Fruit fly (Drosophila melanogaster): ENCODE results near the gene Obp22a.

Gene Obp22a

dm6 chr2L:2032076-2032475 lies 40.1 kb upstream of the Obp22a start:
- TF ChIP-seq CG10348 (GFP tag; IDR thresholded peaks at IDR 0.05) = no peak
- no peak for TF ChIP-seq gl (tag; optimal IDR thresholded peaks at IDR 0.05)
- no peak for TF ChIP-seq CG15710 (tag; optimal IDR thresholded peaks at IDR 0.05)

dm6 chr2L:2031522-2031921 lies 39.6 kb upstream of the Obp22a start:
- TF ChIP-seq CG4496 (GFP tag; IDR thresholded peaks at IDR 0.05) = no peak
- TF ChIP-seq CG8159 (tag; optimal IDR thresholded peaks at IDR 0.05) = no peak
- TF ChIP-seq Ets98B (GFP tag; IDR thresholded peaks at IDR 0.05) = no peak
- no peak for TF ChIP-seq CG13204 (GFP tag; optimal IDR thresholded peaks at IDR 0.05)
- TF ChIP-seq Snoo (tag; optimal IDR thresholded peaks at IDR 0.05) = no peak
- TF ChIP-seq CG9948 (tag; optimal IDR thresholded peaks at IDR 0.05) = no peak
- no peak for TF ChIP-seq CG12605 (GFP tag; IDR thresholded peaks at IDR 0.05)
- TF ChIP-seq CG15710 (tag; optimal IDR thresholded peaks at IDR 0.05) = no peak
- TF ChIP-seq fd96Ca (GFP tag; IDR thresholded peaks at IDR 0.05) = no peak
- no peak for TF ChIP-seq CG17806 (tag; optimal IDR thresholded peaks at IDR 0.05)
- TF ChIP-seq CG10348 (GFP tag; IDR thresholded peaks at IDR 0.05) = no peak
- no peak for TF ChIP-seq D1 (tag; optimal IDR thresholded peaks at IDR 0.05)
- TF ChIP-seq gl (tag; optimal IDR thresholded peaks at IDR 0.05) = no peak

dm6 chr2L:2022823-2023222 lies 30.9 kb upstream of the Obp22a start:
- TF ChIP-seq rn (GFP tag; IDR thresholded peaks at IDR 0.05) (no peak), CG9948 (tag; optimal IDR thresholded peaks at IDR 0.05) (no peak), CG10348 (GFP tag; IDR thresholded peaks at IDR 0.05) (no peak), Pif1B (GFP tag; optimal IDR thresholded peaks at IDR 0.05) (no peak), CG8159 (tag; optimal IDR thresholded peaks at IDR 0.05) (no peak), D1 (tag; optimal IDR thresholded peaks at IDR 0.05) (no peak), CG17806 (tag; optimal IDR thresholded peaks at IDR 0.05) (no peak), CG13204 (GFP tag; optimal IDR thresholded peaks at IDR 0.05) (no peak), CG34367 (tag; optimal IDR thresholded peaks at IDR 0.05) (no peak), Pif1A (GFP tag; optimal IDR thresholded peaks at IDR 0.05) (no peak), CG32121 (GFP tag; IDR thresholded peaks at IDR 0.05) (no peak), EcR (GFP tag; optimal IDR thresholded peaks at IDR 0.05) (no peak)

dm6 chr2L:2015204-2015603 lies 23.2 kb upstream of the Obp22a start:
- no peak for TF ChIP-seq CG17806 (tag; optimal IDR thresholded peaks at IDR 0.05)
- no peak for TF ChIP-seq CG15710 (tag; optimal IDR thresholded peaks at IDR 0.05)
- TF ChIP-seq CG14655 (GFP tag; optimal IDR thresholded peaks at IDR 0.05) = no peak
- TF ChIP-seq CG9948 (tag; optimal IDR thresholded peaks at IDR 0.05) = no peak
- TF ChIP-seq CG13204 (GFP tag; optimal IDR thresholded peaks at IDR 0.05) = no peak
- TF ChIP-seq EcR (GFP tag; optimal IDR thresholded peaks at IDR 0.05) = no peak
- no peak for TF ChIP-seq CG8159 (tag; optimal IDR thresholded peaks at IDR 0.05)
- TF ChIP-seq CG12605 (GFP tag; IDR thresholded peaks at IDR 0.05) = no peak
- no peak for TF ChIP-seq fd96Ca (GFP tag; IDR thresholded peaks at IDR 0.05)
- no peak for TF ChIP-seq Pif1B (GFP tag; optimal IDR thresholded peaks at IDR 0.05)
- TF ChIP-seq gl (tag; optimal IDR thresholded peaks at IDR 0.05) = no peak
- TF ChIP-seq Snoo (tag; optimal IDR thresholded peaks at IDR 0.05) = no peak
- no peak for TF ChIP-seq CG32121 (GFP tag; IDR thresholded peaks at IDR 0.05)
- no peak for TF ChIP-seq CG8301 (tag; optimal IDR thresholded peaks at IDR 0.05)
- no peak for TF ChIP-seq CG4496 (GFP tag; IDR thresholded peaks at IDR 0.05)
- TF ChIP-seq CG34367 (tag; optimal IDR thresholded peaks at IDR 0.05) = no peak

- TF ChIP-seq CG15710 (tag; optimal IDR thresholded peaks at IDR 0.05) (peak; percentile 10), CG8159 (tag; optimal IDR thresholded peaks at IDR 0.05) (peak; percentile 13), CG4496 (GFP tag; IDR thresholded peaks at IDR 0.05) (peak; percentile 41; the same call in 1 of the 3 replicates), CG10348 (GFP tag; IDR thresholded peaks at IDR 0.05) (no peak), Pif1B (GFP tag; optimal IDR thresholded peaks at IDR 0.05) (no peak)
These were observed 22.0 kb upstream of the Obp22a start for dm6 chr2L:2013836-2014434.

dm6 chr2L:2013057-2013456 lies 21.1 kb upstream of the Obp22a start:
- no peak for TF ChIP-seq CG13204 (GFP tag; optimal IDR thresholded peaks at IDR 0.05)
- no peak for TF ChIP-seq EcR (GFP tag; optimal IDR thresholded peaks at IDR 0.05)
- no peak for TF ChIP-seq Snoo (tag; optimal IDR thresholded peaks at IDR 0.05)
- TF ChIP-seq CG17806 (tag; optimal IDR thresholded peaks at IDR 0.05) = no peak
- TF ChIP-seq CG14655 (GFP tag; optimal IDR thresholded peaks at IDR 0.05) = no peak
- no peak for TF ChIP-seq D1 (tag; optimal IDR thresholded peaks at IDR 0.05)
- no peak for TF ChIP-seq rn (GFP tag; IDR thresholded peaks at IDR 0.05)
- no peak for TF ChIP-seq CG9948 (tag; optimal IDR thresholded peaks at IDR 0.05)
- no peak for TF ChIP-seq CG32121 (GFP tag; IDR thresholded peaks at IDR 0.05)

dm6 chr2L:2011430-2011829 lies 19.5 kb upstream of the Obp22a start:
- TF ChIP-seq Pif1B (GFP tag; optimal IDR thresholded peaks at IDR 0.05) = no peak
- no peak for TF ChIP-seq CG13204 (GFP tag; optimal IDR thresholded peaks at IDR 0.05)
- TF ChIP-seq CG8301 (tag; optimal IDR thresholded peaks at IDR 0.05) = no peak
- TF ChIP-seq CG4496 (GFP tag; IDR thresholded peaks at IDR 0.05) = no peak
- no peak for TF ChIP-seq CG34367 (tag; optimal IDR thresholded peaks at IDR 0.05)
- no peak for TF ChIP-seq CG8159 (tag; optimal IDR thresholded peaks at IDR 0.05)
- TF ChIP-seq CG32121 (GFP tag; IDR thresholded peaks at IDR 0.05) = no peak
- no peak for TF ChIP-seq CG12605 (GFP tag; IDR thresholded peaks at IDR 0.05)
- no peak for TF ChIP-seq CG10348 (GFP tag; IDR thresholded peaks at IDR 0.05)
- TF ChIP-seq Ets98B (GFP tag; IDR thresholded peaks at IDR 0.05) = no peak

Data from whole organism, pupa.